Worm (Caenorhabditis elegans) whole organism, L4 larva: ENCODE measurements around the gene str-6.

Experiments
- F10B5.3 ChIP-seq: sonication (generic microtip); optimal IDR thresholded peaks from 2 replicates; lab custom pipeline; 2016; ENCODE audit warnings: mild to moderate bottlenecking, missing genetic modification characterization, missing compliant biosample characterization
- F26F4.8 ChIP-seq: fragments of 200-800 bp; sonication (Bioruptor generic); conservative IDR thresholded peaks from 2 replicates; pipeline ENCODE4 v1.3.6; 2022; ENCODE audit warnings: missing genetic modification characterization, missing compliant biosample characterization
- F44E2.7 ChIP-seq: fragments of 200-800 bp; sonication (Bioruptor generic); IDR thresholded peaks from 2 replicates; pipeline ENCODE4 v2.1.2; 2022; ENCODE audit warnings: missing genetic modification characterization, missing compliant biosample characterization
- T26A8.4 ChIP-seq: fragments of 200-800 bp; sonication (Bioruptor generic); IDR thresholded peaks from 2 replicates; pipeline ENCODE4 v1.3.6; 2022; ENCODE audit warnings: missing genetic modification characterization, missing compliant biosample characterization
- Y105C5A.15 ChIP-seq: fragments of 200-800 bp; sonication (Bioruptor generic); IDR thresholded peaks from 2 replicates; pipeline ENCODE4 v1.3.6; 2022; ENCODE audit warnings: missing genetic modification characterization, missing compliant biosample characterization
- Y5F2A.4 ChIP-seq: fragments of 200-800 bp; sonication (Bioruptor generic); optimal IDR thresholded peaks from 2 replicates; lab custom pipeline; 2018; ENCODE audit warnings: mild to moderate bottlenecking, missing genetic modification characterization, missing compliant biosample characterization
- Y75B8A.6 ChIP-seq: fragments of 200-800 bp; sonication (Bioruptor generic); IDR thresholded peaks from 2 replicates; pipeline ENCODE4 v1.3.6; 2022; ENCODE audit warnings: missing genetic modification reagents, missing genetic modification characterization, missing compliant biosample characterization
- arid-1 ChIP-seq: fragments of 200-800 bp; sonication (Bioruptor generic); conservative IDR thresholded peaks from 2 replicates; pipeline ENCODE4 v1.3.6; 2022; ENCODE audit warnings: missing genetic modification reagents, missing genetic modification characterization, missing compliant biosample characterization
- attf-4 ChIP-seq: sonication (generic microtip); optimal IDR thresholded peaks from 3 replicates; lab custom pipeline; 2017; ENCODE audit warnings: missing biosample characterization, missing genetic modification characterization
- ceh-20 ChIP-seq: fragments of 200-800 bp; sonication (Bioruptor generic); IDR thresholded peaks from 2 replicates; pipeline ENCODE4 v1.3.6; 2022; ENCODE audit warnings: missing genetic modification reagents, missing genetic modification characterization, missing compliant biosample characterization
- ceh-28 ChIP-seq: fragments of 150-350 bp; optimal IDR thresholded peaks from 2 replicates; lab custom pipeline; 2014; ENCODE audit warnings: missing biosample characterization, missing genetic modification reagents, missing genetic modification characterization
- ceh-62 ChIP-seq: sonication (generic microtip); optimal IDR thresholded peaks from 2 replicates; lab custom pipeline; 2017; ENCODE audit warnings: missing biosample characterization, missing genetic modification characterization
- daf-12 ChIP-seq: fragments of 150-350 bp; optimal IDR thresholded peaks from 2 replicates; lab custom pipeline; 2014; ENCODE audit warnings: missing biosample characterization, missing genetic modification reagents, missing genetic modification characterization
- dmd-6 ChIP-seq: fragments of 200-800 bp; sonication (Bioruptor generic); IDR thresholded peaks from 2 replicates; pipeline ENCODE4 v1.3.6; 2022; ENCODE audit warnings: missing genetic modification reagents, missing genetic modification characterization, missing compliant biosample characterization
- dpl-1 ChIP-seq: fragments of 150-350 bp; optimal IDR thresholded peaks from 2 replicates; lab custom pipeline; 2014; ENCODE audit warnings: missing biosample characterization, missing genetic modification reagents, missing genetic modification characterization
- dve-1 ChIP-seq: sonication (generic microtip); optimal IDR thresholded peaks from 2 replicates; lab custom pipeline; 2017; ENCODE audit warnings: antibody characterized with exemption, mild to moderate bottlenecking, missing genetic modification characterization, missing compliant biosample characterization; ENCODE audit not compliant: insufficient read depth
- fos-1 ChIP-seq: fragments of 150-350 bp; optimal IDR thresholded peaks from 2 replicates; lab custom pipeline; 2014; ENCODE audit warnings: missing biosample characterization, missing genetic modification characterization
- gei-8 ChIP-seq: fragments of 200-800 bp; sonication (Bioruptor generic); optimal IDR thresholded peaks from 2 replicates; lab custom pipeline; 2018; ENCODE audit warnings: mild to moderate bottlenecking, missing genetic modification characterization, missing compliant biosample characterization
- hif-1 ChIP-seq, 2 experiments: sonication (generic microtip); optimal IDR thresholded peaks; 2 replicates each; lab custom pipeline; 2016 to 2017; ENCODE audit warnings: missing compliant biosample characterization in 2 of 2, missing genetic modification characterization in 2 of 2, missing genetic modification reagents in 2 of 2, missing genotype in 2 of 2, mild to moderate bottlenecking in 1 of 2
- hlh-30 ChIP-seq: sonication (generic microtip); optimal IDR thresholded peaks from 2 replicates; lab custom pipeline; 2017; ENCODE audit warnings: antibody characterized with exemption, mild to moderate bottlenecking, missing genetic modification characterization, missing compliant biosample characterization; ENCODE audit not compliant: insufficient read depth
- hmg-1.1 ChIP-seq: fragments of 200-800 bp; sonication (Bioruptor generic); IDR thresholded peaks from 2 replicates; pipeline ENCODE4 v1.3.6; 2022; ENCODE audit warnings: missing genetic modification reagents, missing genetic modification characterization, missing compliant biosample characterization
- madf-5 ChIP-seq, 2 experiments: fragments of 200-800 bp; sonication (Bioruptor generic); IDR thresholded peaks; 2 replicates each; pipeline ENCODE4 v1.3.6; 2022; ENCODE audit warnings: missing compliant biosample characterization in 2 of 2, missing genetic modification characterization in 2 of 2
- mdt-29 ChIP-seq: fragments of 200-800 bp; sonication (Bioruptor generic); IDR thresholded peaks from 2 replicates; pipeline ENCODE4 v1.3.6; 2022; ENCODE audit warnings: missing genetic modification reagents, missing genetic modification characterization, missing compliant biosample characterization
- mep-1 ChIP-seq: fragments of 150-350 bp; sonication (generic microtip); optimal IDR thresholded peaks from 3 replicates; lab custom pipeline; 2014; ENCODE audit warnings: missing biosample characterization, missing genetic modification characterization
- nhr-102 ChIP-seq: sonication (generic microtip); optimal IDR thresholded peaks from 2 replicates; lab custom pipeline; 2016; ENCODE audit warnings: mild to moderate bottlenecking, missing genetic modification characterization, moderate library complexity, missing compliant biosample characterization
- nhr-111 ChIP-seq: fragments of 200-800 bp; sonication (Bioruptor generic); optimal IDR thresholded peaks from 2 replicates; lab custom pipeline; 2018; ENCODE audit warnings: mild to moderate bottlenecking, missing genetic modification characterization, missing compliant biosample characterization
- nhr-28 ChIP-seq: fragments of 150-350 bp; optimal IDR thresholded peaks from 2 replicates; lab custom pipeline; 2014; ENCODE audit warnings: missing biosample characterization, missing genetic modification characterization
- nhr-41 ChIP-seq: fragments of 200-800 bp; sonication (Bioruptor generic); IDR thresholded peaks from 2 replicates; pipeline ENCODE4 v1.3.6; 2022; ENCODE audit warnings: missing genetic modification reagents, missing genetic modification characterization, missing compliant biosample characterization
- nhr-42 ChIP-seq: fragments of 200-800 bp; sonication (Bioruptor generic); IDR thresholded peaks from 2 replicates; pipeline ENCODE4 v1.3.6; 2022; ENCODE audit warnings: missing genetic modification characterization, missing compliant biosample characterization
- nhr-6 ChIP-seq: fragments of 150-350 bp; optimal IDR thresholded peaks from 2 replicates; lab custom pipeline; 2014; ENCODE audit warnings: missing biosample characterization, missing genetic modification characterization
- nhr-76 ChIP-seq: fragments of 150-350 bp; optimal IDR thresholded peaks from 2 replicates; lab custom pipeline; 2014; ENCODE audit warnings: missing biosample characterization, missing genetic modification characterization
- skn-1 ChIP-seq: fragments of 150-350 bp; optimal IDR thresholded peaks from 2 replicates; lab custom pipeline; 2014; ENCODE audit warnings: missing biosample characterization, missing genetic modification characterization
- spr-1 ChIP-seq: sonication (generic microtip); optimal IDR thresholded peaks from 2 replicates; lab custom pipeline; 2016; ENCODE audit warnings: mild to moderate bottlenecking, missing genetic modification characterization, missing compliant biosample characterization
- spr-3 ChIP-seq: fragments of 200-800 bp; sonication (Bioruptor generic); optimal IDR thresholded peaks from 2 replicates; lab custom pipeline; 2018; ENCODE audit warnings: mild to moderate bottlenecking, missing genetic modification characterization, missing compliant biosample characterization
- tag-97 ChIP-seq: fragments of 200-800 bp; sonication (Bioruptor generic); IDR thresholded peaks from 2 replicates; pipeline ENCODE4 v1.3.6; 2022; ENCODE audit warnings: missing genetic modification characterization, missing compliant biosample characterization
- tra-1 ChIP-seq: fragments of 200-800 bp; sonication (Bioruptor generic); IDR thresholded peaks from 2 replicates; pipeline ENCODE4 v1.3.6; 2022; ENCODE audit warnings: missing genetic modification reagents, missing genetic modification characterization, missing compliant biosample characterization
- unc-62 ChIP-seq, 3 experiments: fragments of 150-350 bp in 1 of 3; sonication (generic microtip); optimal IDR thresholded peaks in 2 of 3; peaks in 1 of 3; 1 replicate in 1 of 3; 2 replicates in 2 of 3; lab custom pipeline; 2014 to 2017; ENCODE audit warnings: missing biosample characterization in 3 of 3, missing genetic modification characterization in 3 of 3, missing genetic modification reagents in 3 of 3, missing genotype in 1 of 3
- zfp-2 ChIP-seq: sonication (generic microtip); optimal IDR thresholded peaks from 2 replicates; lab custom pipeline; 2016; ENCODE audit warnings: mild to moderate bottlenecking, missing genetic modification characterization, missing compliant biosample characterization
- zip-11 ChIP-seq: fragments of 200-800 bp; sonication (Bioruptor generic); IDR thresholded peaks from 2 replicates; pipeline ENCODE4 v1.3.6; 2022; ENCODE audit warnings: missing genetic modification characterization, missing compliant biosample characterization
- ztf-11 ChIP-seq: fragments of 150-350 bp; optimal IDR thresholded peaks from 2 replicates; lab custom pipeline; 2014; ENCODE audit warnings: missing biosample characterization, missing genetic modification characterization
- ztf-7 ChIP-seq: fragments of 150-350 bp; optimal IDR thresholded peaks from 2 replicates; lab custom pipeline; 2014; ENCODE audit warnings: missing biosample characterization, missing genetic modification characterization

The str-6 gene

ce11 chrV:15710401-15710800 lies 39.6 kb downstream of the str-6 start, which contains the start of gene Y6E2A.1:
Gene Y6E2A.1, minus strand, starts transcription at chrV:15710501.
- TF ChIP-seq daf-12 (tag; lab: Kevin White, UChicago) (no peak), spr-1 (tag; lab: Kevin White, UChicago) (no peak), hmg-1.1 (GFP tag; lab: Robert Waterston, UW) (no peak)

- TF ChIP-seq tra-1 (GFP tag; lab: Robert Waterston, UW) = 0 out of 2 replicates have a peak, but pooled peaks have one; percentile 31
- TF ChIP-seq dpl-1 (GFP tag; lab: Kevin White, UChicago) = no peak
- TF ChIP-seq nhr-28 (tag; lab: Kevin White, UChicago) = peak; percentile 55
- peak in 1 of 2 experiments; percentile 81 for TF ChIP-seq unc-62 (GFP tag; optimal IDR thresholded peaks at IDR 0.05 in 1 of 2; lab: Kevin White, UChicago)
- no peak for TF ChIP-seq unc-62 (tag; optimal IDR thresholded peaks at IDR 0.05; lab: Kevin White, UChicago)
- 0 out of 2 replicates have a peak, but pooled peaks have one; percentile 20 for TF ChIP-seq ceh-20 (GFP tag; lab: Robert Waterston, UW)
Measured at ce11 chrV:15707982-15708381, 42.0 kb downstream of the str-6 start.

- no peak for TF ChIP-seq ztf-11 (tag; lab: Kevin White, UChicago)
- peak; percentile 7 for TF ChIP-seq nhr-28 (tag; lab: Kevin White, UChicago)
- peak; percentile 21; the same call in 1 of the 2 replicates for TF ChIP-seq dmd-6 (GFP tag; lab: Robert Waterston, UW)
Measured at ce11 chrV:15704745-15705144, 45.3 kb downstream of the str-6 start, which contains the start of gene twk-34. Gene twk-34, plus strand, starts transcription at chrV:15704960.

ce11 chrV:15702263-15702662 lies 47.8 kb downstream of the str-6 start, which contains the start of gene nhr-53:
Gene nhr-53, minus strand, starts transcription at chrV:15702363.
- TF ChIP-seq gei-8 (GFP tag; lab: Kevin White, UChicago) (no peak), ceh-62 (tag; lab: Kevin White, UChicago) (no peak), dpl-1 (GFP tag; lab: Kevin White, UChicago) (no peak), hlh-30 (tag; lab: Kevin White, UChicago) (no peak), nhr-76 (no peak), zfp-2 (no peak), tag-97 (GFP tag; lab: Robert Waterston, UW) (no peak), mdt-29 (GFP tag; lab: Robert Waterston, UW) (no peak), T26A8.4 (GFP tag; lab: Robert Waterston, UW) (no peak), dve-1 (tag; lab: Kevin White, UChicago) (no peak), arid-1 (no peak), spr-1 (tag; lab: Kevin White, UChicago) (no peak), ztf-11 (tag; lab: Kevin White, UChicago) (no peak), fos-1 (no peak), nhr-6 (no peak)

- no peak for TF ChIP-seq F26F4.8 (GFP tag; lab: Robert Waterston, UW)
- no peak for TF ChIP-seq nhr-42 (GFP tag; lab: Robert Waterston, UW)
- TF ChIP-seq madf-5 (GFP tag; IDR thresholded peaks at IDR 0.05; lab: Robert Waterston, UW) = no peak
- TF ChIP-seq zip-11 = no peak
- no peak for TF ChIP-seq hif-1 (tag; optimal IDR thresholded peaks at IDR 0.05; lab: Kevin White, UChicago)
- no peak for TF ChIP-seq Y5F2A.4 (GFP tag; lab: Kevin White, UChicago)
- TF ChIP-seq nhr-111 (GFP tag; lab: Kevin White, UChicago) = no peak
- no peak for TF ChIP-seq ceh-28
- TF ChIP-seq attf-4 = no peak
- no peak for TF ChIP-seq F10B5.3 (tag; lab: Kevin White, UChicago)
- TF ChIP-seq dve-1 (tag; lab: Kevin White, UChicago) = no peak
- no peak for TF ChIP-seq Y105C5A.15
- no peak for TF ChIP-seq Y75B8A.6 (GFP tag; lab: Robert Waterston, UW)
- TF ChIP-seq nhr-102 = no peak
- TF ChIP-seq mep-1 = no peak
- TF ChIP-seq skn-1 (tag; lab: Kevin White, UChicago) = no peak
- TF ChIP-seq spr-3 (GFP tag; lab: Kevin White, UChicago) = no peak
- no peak for TF ChIP-seq F44E2.7 (GFP tag; lab: Robert Waterston, UW)
- no peak for TF ChIP-seq nhr-41 (GFP tag; lab: Robert Waterston, UW)
- TF ChIP-seq ztf-7 = no peak
- TF ChIP-seq, all 104 proteins: peak for 0
Measured at ce11 chrV:15699799-15700198, 50.2 kb downstream of the str-6 start, which contains the start of gene nhr-199. Gene nhr-199, minus strand, starts transcription at chrV:15699899.
